Fruit fly (Drosophila melanogaster): ENCODE results near the gene CG13054.

Gene CG13054

DNA sequence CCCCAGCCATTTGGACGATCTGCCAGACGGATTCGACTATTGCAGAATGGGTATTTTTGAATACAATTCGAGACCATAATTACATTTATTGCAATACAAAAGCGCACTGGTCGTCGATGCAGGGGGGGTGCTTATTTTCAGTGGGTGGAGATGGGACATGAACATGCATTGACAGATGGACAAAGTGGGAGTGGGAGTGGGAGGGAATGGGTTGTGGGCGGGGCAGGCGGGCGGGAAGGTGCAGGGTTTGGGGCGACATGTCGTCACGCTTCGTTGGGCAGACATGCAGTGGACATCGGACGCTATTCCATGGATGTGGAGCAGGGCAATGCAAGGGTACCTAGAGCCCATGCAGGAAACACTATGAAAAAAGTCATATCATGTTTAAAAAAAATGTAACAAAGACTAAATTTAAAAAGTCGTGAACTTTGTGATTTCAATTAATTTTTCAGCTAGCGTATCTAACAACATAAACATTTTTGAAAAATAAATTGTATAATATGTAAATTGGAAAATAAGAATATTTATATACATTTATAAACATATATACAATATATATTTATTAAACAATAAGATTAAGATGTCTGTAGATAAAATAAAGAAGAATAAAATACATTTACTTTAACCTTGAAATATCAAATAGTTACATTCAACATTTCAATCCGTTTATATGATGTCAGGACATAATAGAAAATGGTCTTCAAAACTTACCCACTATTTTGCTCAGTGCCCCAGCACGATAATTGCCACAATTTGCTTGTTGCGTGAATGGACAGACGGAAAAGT is 48.7 kb downstream of the CG13054 start (continued):
- TF ChIP-seq ss (GFP tag; optimal IDR thresholded peaks at IDR 0.05), result peak in 1 of 2 experiments; percentile 65
- no peak for TF ChIP-seq CG11902 (GFP tag; optimal IDR thresholded peaks at IDR 0.05)
- TF ChIP-seq CG7368 (GFP tag; optimal IDR thresholded peaks at IDR 0.05), result no peak
- TF ChIP-seq acj6 (GFP tag; optimal IDR thresholded peaks at IDR 0.05), result no peak
- no peak for TF ChIP-seq cyc (GFP tag; optimal IDR thresholded peaks at IDR 0.05)
- TF ChIP-seq CG1621 (tag; optimal IDR thresholded peaks at IDR 0.05), result no peak
- TF ChIP-seq dac (GFP tag; optimal IDR thresholded peaks at IDR 0.05), result no peak
- TF ChIP-seq Ets21C (GFP tag; optimal IDR thresholded peaks at IDR 0.05), result no peak
- peak; percentile 26 for TF ChIP-seq dsx (GFP tag; optimal IDR thresholded peaks at IDR 0.05; ENCODE audit: poor library complexity, severe bottlenecking)
- peak; percentile 31 for TF ChIP-seq CG32006 (GFP tag; optimal IDR thresholded peaks at IDR 0.05)
- TF ChIP-seq Smox (GFP tag; optimal IDR thresholded peaks at IDR 0.05), result no peak
- TF ChIP-seq CG10631 (GFP tag; optimal IDR thresholded peaks at IDR 0.05), result peak; percentile 18
- no peak for TF ChIP-seq Lpt (GFP tag; optimal IDR thresholded peaks at IDR 0.05)
- TF ChIP-seq esn (GFP tag; optimal IDR thresholded peaks at IDR 0.05), result no peak
- TF ChIP-seq Eip78C (GFP tag), result peak; percentile 42
- TF ChIP-seq Hr39 (GFP tag; optimal IDR thresholded peaks at IDR 0.05), result no peak
- no peak for TF ChIP-seq CG11762 (GFP tag; optimal IDR thresholded peaks at IDR 0.05; ENCODE audit: insufficient read depth)
- no peak for TF ChIP-seq CG6792 (GFP tag; optimal IDR thresholded peaks at IDR 0.05)
- no peak for TF ChIP-seq Sox15 (GFP tag; optimal IDR thresholded peaks at IDR 0.05)
- TF ChIP-seq topi (GFP tag; optimal IDR thresholded peaks at IDR 0.05), result no peak
- TF ChIP-seq CG10669 (GFP tag; optimal IDR thresholded peaks at IDR 0.05), result peak; percentile 10
- no peak for TF ChIP-seq CG31627 (GFP tag; optimal IDR thresholded peaks at IDR 0.05)
- TF ChIP-seq fd85E (GFP tag; optimal IDR thresholded peaks at IDR 0.05), result no peak
- no peak for TF ChIP-seq spab (GFP tag; optimal IDR thresholded peaks at IDR 0.05)
- no peak for TF ChIP-seq Hr4 (GFP tag; optimal IDR thresholded peaks at IDR 0.05)
